Fruit fly (Drosophila melanogaster): Measurements from ENCODE around the gene dop.

dop gene

DNA sequence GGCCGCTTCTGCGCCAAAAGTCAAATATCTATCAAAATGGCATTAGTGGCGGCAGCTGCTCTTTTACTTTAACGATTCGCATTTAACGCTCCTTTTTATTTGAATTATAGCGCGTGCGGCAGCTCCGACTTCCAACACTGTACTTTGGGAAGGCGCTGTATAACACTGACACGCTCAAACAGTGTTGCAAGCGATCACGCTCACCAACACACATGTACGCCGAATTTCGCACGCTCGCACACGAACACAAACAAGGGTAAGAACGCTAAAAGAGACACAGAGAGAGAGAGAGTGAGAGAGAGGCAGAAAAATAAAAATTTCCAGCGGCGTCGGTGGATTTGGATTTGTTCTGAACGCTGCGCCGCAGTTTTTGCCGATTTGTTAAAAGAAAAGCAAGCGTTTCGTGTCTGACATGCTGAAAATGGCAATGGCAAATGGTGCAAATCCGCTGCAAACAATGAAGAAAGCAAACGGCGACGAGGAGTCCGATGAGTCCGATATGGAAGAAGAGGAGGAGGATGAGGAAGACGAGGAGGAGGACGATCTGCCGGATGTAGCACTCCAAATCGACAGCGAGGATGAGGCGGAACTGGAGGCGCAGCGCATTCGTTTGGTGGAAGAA, 53.9 kb downstream of the dop start, which contains the start of gene Phs (continued):
- peak; percentile 60 for TF ChIP-seq woc (GFP tag; optimal IDR thresholded peaks at IDR 0.05)
- TF ChIP-seq jim (GFP tag; optimal IDR thresholded peaks at IDR 0.05), result peak; percentile 26
- TF ChIP-seq dsf (GFP tag; optimal IDR thresholded peaks at IDR 0.05; ENCODE audit: borderline replicate concordance), result peak; percentile 85
- peak; percentile 81 for TF ChIP-seq GATAd (GFP tag; optimal IDR thresholded peaks at IDR 0.05)
- no peak for TF ChIP-seq pan (optimal IDR thresholded peaks at IDR 0.05)
- peak; percentile 95 for TF ChIP-seq rgr (GFP tag; optimal IDR thresholded peaks at IDR 0.05)
- peak; percentile 79 for TF ChIP-seq OdsH (GFP tag; optimal IDR thresholded peaks at IDR 0.05)

- TF ChIP-seq Hnf4 (GFP tag; optimal IDR thresholded peaks at IDR 0.05), result no peak
Measured at dm6 chr3L:15624097-15624496, 58.3 kb downstream of the dop start.

DNA sequence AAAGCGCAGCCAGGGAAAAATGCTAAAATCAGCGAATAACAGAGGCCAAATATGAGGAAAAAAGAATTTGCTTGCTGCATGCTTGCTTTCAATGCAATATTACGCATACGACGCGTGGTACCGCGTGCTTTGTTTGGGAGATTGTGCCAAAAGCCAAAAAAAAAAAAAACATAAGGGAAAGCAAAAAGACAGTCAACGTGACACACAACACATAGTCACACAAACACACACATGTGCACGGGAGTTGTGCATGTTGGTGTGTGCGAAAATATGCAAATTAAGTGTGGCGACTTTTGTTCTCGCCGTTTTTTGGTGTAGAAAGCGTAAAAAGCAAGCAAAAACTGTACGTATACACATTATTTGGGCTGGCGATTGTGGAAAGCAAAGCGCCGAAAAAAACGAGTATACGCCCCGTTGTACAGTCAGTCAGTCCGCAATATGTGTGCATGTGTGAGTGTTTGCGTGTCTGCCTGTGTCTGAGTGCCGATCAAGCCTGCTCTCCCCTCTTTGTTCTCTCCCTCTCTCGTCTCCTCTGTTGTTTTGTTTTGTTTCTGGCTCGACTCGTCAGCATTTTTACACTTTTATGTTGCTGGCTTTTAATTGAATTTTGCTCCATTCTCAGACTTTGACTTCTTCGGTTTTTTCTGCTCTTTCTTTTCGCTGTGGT, 59.3 kb downstream of the dop start:
- TF ChIP-seq Hr83 (GFP tag; optimal IDR thresholded peaks at IDR 0.05; ENCODE audit: poor library complexity, severe bottlenecking) (peak; percentile 11), jim (GFP tag; optimal IDR thresholded peaks at IDR 0.05) (peak; percentile 32), Dif (GFP tag; optimal IDR thresholded peaks at IDR 0.05; ENCODE audit: partially characterized antibody) (peak; percentile 8), CrebA (GFP tag; optimal IDR thresholded peaks at IDR 0.05; ENCODE audit: borderline replicate concordance) (no peak), Rel (GFP tag; optimal IDR thresholded peaks at IDR 0.05) (peak; percentile 9), Rel (tag; optimal IDR thresholded peaks at IDR 0.05) (no peak)
